Fruit fly (Drosophila melanogaster) whole organism, embryonic: ENCODE data around the gene CG17230.

Experiments
- Adf1 ChIP-seq: fragments of 200-800 bp; sonication (Bioruptor generic); IDR thresholded peaks from 2 replicates; pipeline ENCODE4 v1.3.6; 2022; ENCODE audit warnings: missing biosample characterization, missing genetic modification characterization
- B-H1 ChIP-seq: fragments of 200-800 bp; sonication (Bioruptor generic); IDR thresholded peaks from 3 replicates; pipeline ENCODE4 v1.3.6; 2022; ENCODE audit warnings: missing biosample characterization, missing genetic modification characterization
- B-H2 ChIP-seq: fragments of 200-800 bp; sonication (Bioruptor generic); optimal IDR thresholded peaks from 2 replicates; lab custom pipeline; 2018; ENCODE audit warnings: missing biosample characterization, mild to moderate bottlenecking, missing genetic modification characterization
- Bgb ChIP-seq: fragments of 200-800 bp; sonication (Bioruptor generic); IDR thresholded peaks from 2 replicates; pipeline ENCODE4 v1.3.6; 2022; ENCODE audit warnings: missing biosample characterization, missing genetic modification characterization; ENCODE audit not compliant: partially characterized antibody
- BtbVII ChIP-seq: fragments of 200-800 bp; sonication (Bioruptor generic); optimal IDR thresholded peaks from 3 replicates; lab custom pipeline; 2017; ENCODE audit warnings: missing biosample characterization, mild to moderate bottlenecking, missing genetic modification characterization
- CG10366 ChIP-seq: fragments of 200-800 bp; sonication (Bioruptor generic); IDR thresholded peaks from 2 replicates; pipeline ENCODE4 v1.3.6; 2022; ENCODE audit warnings: missing biosample characterization, missing genetic modification characterization
- CG14860 ChIP-seq: fragments of 200-800 bp; sonication (Bioruptor generic); IDR thresholded peaks from 3 replicates; pipeline ENCODE4 v1.3.6; 2022; ENCODE audit warnings: missing biosample characterization, missing genetic modification characterization; ENCODE audit not compliant: partially characterized antibody
- CG1529 ChIP-seq: fragments of 200-800 bp; sonication (Bioruptor generic); optimal IDR thresholded peaks from 3 replicates; lab custom pipeline; 2018; ENCODE audit warnings: missing biosample characterization, missing genetic modification characterization
- CG16813 ChIP-seq: fragments of 200-800 bp; sonication (Bioruptor generic); IDR thresholded peaks from 3 replicates; pipeline ENCODE4 v1.3.6; 2022; ENCODE audit warnings: missing biosample characterization, missing genetic modification characterization; ENCODE audit not compliant: partially characterized antibody
- CG17361 ChIP-seq: fragments of 200-800 bp; sonication (Bioruptor generic); IDR thresholded peaks from 3 replicates; pipeline ENCODE4 v1.3.6; 2022; ENCODE audit warnings: missing biosample characterization, missing genetic modification characterization
- CG17385 ChIP-seq: fragments of 200-800 bp; sonication (Bioruptor generic); optimal IDR thresholded peaks from 3 replicates; lab custom pipeline; 2018; ENCODE audit warnings: missing biosample characterization, mild to moderate bottlenecking, missing genetic modification characterization
- CG17568 ChIP-seq: fragments of 200-800 bp; sonication (Bioruptor generic); optimal IDR thresholded peaks from 2 replicates; lab custom pipeline; 2018; ENCODE audit warnings: missing biosample characterization, mild to moderate bottlenecking, missing genetic modification characterization, moderate library complexity
- CG18599 ChIP-seq: fragments of 200-800 bp; sonication (Bioruptor generic); optimal IDR thresholded peaks from 3 replicates; lab custom pipeline; 2017; ENCODE audit warnings: missing biosample characterization, missing genetic modification characterization, mild to moderate bottlenecking, moderate library complexity, missing genetic modification reagents
- CG2129 ChIP-seq: fragments of 200-800 bp; sonication (Bioruptor generic); IDR thresholded peaks from 2 replicates; pipeline ENCODE4 v1.3.6; 2022; ENCODE audit warnings: missing biosample characterization, missing genetic modification characterization; ENCODE audit not compliant: partially characterized antibody
- CG30403 ChIP-seq: fragments of 200-800 bp; sonication (Bioruptor generic); optimal IDR thresholded peaks from 3 replicates; lab custom pipeline; 2016; ENCODE audit warnings: missing biosample characterization, missing genetic modification characterization
- CG3847 ChIP-seq: fragments of 200-800 bp; sonication (Bioruptor generic); IDR thresholded peaks from 2 replicates; pipeline ENCODE4 v1.3.6; 2022; ENCODE audit warnings: missing biosample characterization, missing genetic modification characterization
- CG43689 ChIP-seq: fragments of 200-800 bp; sonication (Bioruptor generic); IDR thresholded peaks from 2 replicates; pipeline ENCODE4 v1.3.6; 2022; ENCODE audit warnings: missing biosample characterization, missing genetic modification characterization
- CG6813 ChIP-seq: fragments of 200-800 bp; sonication (Bioruptor generic); optimal IDR thresholded peaks from 2 replicates; lab custom pipeline; 2017; ENCODE audit warnings: missing biosample characterization, missing genetic modification characterization, mild to moderate bottlenecking, moderate library complexity, missing genetic modification reagents
- CG7556 ChIP-seq: fragments of 200-800 bp; sonication (Bioruptor generic); optimal IDR thresholded peaks from 2 replicates; lab custom pipeline; 2017; ENCODE audit warnings: missing biosample characterization, mild to moderate bottlenecking, missing genetic modification characterization
- CG8944 ChIP-seq: fragments of 200-800 bp; sonication (Bioruptor generic); optimal IDR thresholded peaks from 3 replicates; lab custom pipeline; 2016; ENCODE audit warnings: missing biosample characterization, missing genetic modification characterization
- CTCF ChIP-seq: fragments of 200-800 bp; sonication (Bioruptor generic); optimal IDR thresholded peaks from 2 replicates; lab custom pipeline; 2017; ENCODE audit warnings: missing biosample characterization, mild to moderate bottlenecking, missing genetic modification characterization, moderate library complexity
- CkIIα-i1 ChIP-seq: fragments of 200-800 bp; sonication (Bioruptor generic); IDR thresholded peaks from 2 replicates; pipeline ENCODE4 v1.3.6; 2022; ENCODE audit warnings: missing biosample characterization, missing genetic modification characterization
- D19A ChIP-seq: fragments of 200-800 bp; optimal IDR thresholded peaks from 3 replicates; lab custom pipeline; 2019; ENCODE audit warnings: missing biosample characterization, mild to moderate bottlenecking, missing genetic modification characterization, moderate library complexity
- Dek ChIP-seq: fragments of 200-800 bp; sonication (Bioruptor generic); optimal IDR thresholded peaks from 3 replicates; lab custom pipeline; 2019; ENCODE audit warnings: missing biosample characterization, mild to moderate bottlenecking, missing genetic modification characterization, moderate library complexity
- Dfd ChIP-seq, 2 experiments: fragments of >200 bp; optimal IDR thresholded peaks; 2 replicates each; lab custom pipeline; 2017; ENCODE audit warnings: missing biosample characterization in 2 of 2, missing genetic modification characterization in 2 of 2
- Dll ChIP-seq: fragments of 200-800 bp; sonication (Bioruptor generic); IDR thresholded peaks from 4 replicates; pipeline ENCODE4 v1.3.6; 2022; ENCODE audit warnings: missing biosample characterization, missing genetic modification characterization; ENCODE audit not compliant: partially characterized antibody
- Ets65A ChIP-seq: fragments of 200-800 bp; sonication (Bioruptor generic); peaks from one replicate; lab custom pipeline; 2016; ENCODE audit warnings: missing biosample characterization, missing genetic modification characterization
- Hr78 ChIP-seq, 2 experiments: fragments of 200-800 bp in 1 of 2; fragments of >200 bp in 1 of 2; sonication (Bioruptor generic) in 1 of 2; optimal IDR thresholded peaks; 2 replicates each; lab custom pipeline; 2017 to 2019; ENCODE audit warnings: missing biosample characterization in 2 of 2, missing genetic modification characterization in 2 of 2, mild to moderate bottlenecking in 1 of 2, moderate library complexity in 1 of 2
- Kr ChIP-seq: fragments of 200-800 bp; sonication (Bioruptor generic); optimal IDR thresholded peaks from 2 replicates; lab custom pipeline; 2017; ENCODE audit warnings: missing biosample characterization, mild to moderate bottlenecking, missing genetic modification characterization
- MESR4 ChIP-seq: fragments of 200-800 bp; sonication (Bioruptor generic); optimal IDR thresholded peaks from 2 replicates; lab custom pipeline; 2018; ENCODE audit warnings: missing biosample characterization, mild to moderate bottlenecking, missing genetic modification characterization, moderate library complexity
- Mes4 ChIP-seq: fragments of 200-800 bp; sonication (Bioruptor generic); optimal IDR thresholded peaks from 2 replicates; lab custom pipeline; 2016; ENCODE audit warnings: missing biosample characterization, missing genetic modification characterization
- Nf-YA ChIP-seq: fragments of 200-800 bp; sonication (Bioruptor generic); IDR thresholded peaks from 2 replicates; pipeline ENCODE4 v1.3.6; 2022; ENCODE audit warnings: missing biosample characterization, missing genetic modification characterization
- Opbp ChIP-seq: fragments of 200-800 bp; sonication (Bioruptor generic); IDR thresholded peaks from 3 replicates; pipeline ENCODE4 v1.3.6; 2022; ENCODE audit warnings: missing biosample characterization, missing genetic modification characterization; ENCODE audit not compliant: partially characterized antibody
- Ptx1 ChIP-seq: fragments of 200-800 bp; sonication (Bioruptor generic); IDR thresholded peaks from 2 replicates; pipeline ENCODE4 v1.3.6; 2022; ENCODE audit warnings: missing biosample characterization, missing genetic modification characterization
- Scr ChIP-seq: fragments of 200-800 bp; sonication (Bioruptor generic); IDR thresholded peaks from 2 replicates; pipeline ENCODE4 v1.3.6; 2022; ENCODE audit warnings: missing biosample characterization, missing genetic modification characterization; ENCODE audit not compliant: partially characterized antibody
- Sry-δ ChIP-seq: fragments of 200-800 bp; sonication (Bioruptor generic); optimal IDR thresholded peaks from 2 replicates; lab custom pipeline; 2016; ENCODE audit warnings: missing biosample characterization, missing genetic modification characterization
- Ssrp ChIP-seq: fragments of 200-800 bp; sonication (Bioruptor generic); optimal IDR thresholded peaks from 2 replicates; lab custom pipeline; 2018; ENCODE audit warnings: missing biosample characterization, mild to moderate bottlenecking, missing genetic modification characterization, moderate library complexity
- ash1 ChIP-seq: fragments of 200-800 bp; sonication (Bioruptor generic); optimal IDR thresholded peaks from 2 replicates; lab custom pipeline; 2018; ENCODE audit warnings: missing biosample characterization, mild to moderate bottlenecking, missing genetic modification characterization
- ato ChIP-seq: fragments of 200-800 bp; sonication (Bioruptor generic); IDR thresholded peaks from 2 replicates; pipeline ENCODE4 v1.3.6; 2022; ENCODE audit warnings: missing biosample characterization, missing genetic modification characterization; ENCODE audit not compliant: partially characterized antibody
- bbx ChIP-seq: fragments of 200-800 bp; sonication (Bioruptor generic); IDR thresholded peaks from 2 replicates; pipeline ENCODE4 v1.3.6; 2022; ENCODE audit warnings: missing biosample characterization, missing genetic modification characterization; ENCODE audit not compliant: partially characterized antibody
- chm ChIP-seq: fragments of 200-800 bp; sonication (Bioruptor generic); IDR thresholded peaks from 2 replicates; pipeline ENCODE4 v1.3.6; 2022; ENCODE audit warnings: missing biosample characterization, missing genetic modification characterization
- danr ChIP-seq: fragments of 200-800 bp; sonication (Bioruptor generic); IDR thresholded peaks from 2 replicates; pipeline ENCODE4 v1.3.6; 2022; ENCODE audit warnings: missing biosample characterization, missing genetic modification characterization
- disco-r ChIP-seq: fragments of 200-800 bp; sonication (Bioruptor generic); optimal IDR thresholded peaks from 2 replicates; lab custom pipeline; 2016; ENCODE audit warnings: missing biosample characterization, missing genetic modification characterization
- en ChIP-seq: fragments of 200-800 bp; sonication (Bioruptor generic); optimal IDR thresholded peaks from 2 replicates; lab custom pipeline; 2016; ENCODE audit warnings: missing biosample characterization, missing genetic modification characterization
- fru ChIP-seq: fragments of >200 bp; optimal IDR thresholded peaks from 2 replicates; lab custom pipeline; 2017
- ftz-f1 ChIP-seq: fragments of 200-800 bp; sonication (Bioruptor generic); optimal IDR thresholded peaks from 2 replicates; lab custom pipeline; 2016; ENCODE audit warnings: missing biosample characterization, missing genetic modification characterization
- lilli ChIP-seq: fragments of 200-800 bp; sonication (Bioruptor generic); optimal IDR thresholded peaks from 3 replicates; lab custom pipeline; 2016; ENCODE audit warnings: missing biosample characterization, missing genetic modification characterization
- lmd ChIP-seq: fragments of 200-800 bp; sonication (Bioruptor generic); IDR thresholded peaks from 2 replicates; pipeline ENCODE4 v1.3.6; 2022; ENCODE audit warnings: missing biosample characterization, missing genetic modification characterization
- nerfin-1 ChIP-seq: fragments of 200-800 bp; sonication (Bioruptor generic); optimal IDR thresholded peaks from 3 replicates; lab custom pipeline; 2019; ENCODE audit warnings: missing biosample characterization, mild to moderate bottlenecking, missing genetic modification characterization, moderate library complexity
- tgo ChIP-seq: fragments of 200-800 bp; sonication (Bioruptor generic); IDR thresholded peaks from 3 replicates; pipeline ENCODE4 v1.3.6; 2022; ENCODE audit warnings: missing biosample characterization, missing genetic modification characterization
- toy ChIP-seq: fragments of 200-800 bp; sonication (Bioruptor generic); IDR thresholded peaks from 2 replicates; pipeline ENCODE4 v1.3.6; 2022; ENCODE audit warnings: missing biosample characterization, missing genetic modification characterization

Gene CG17230

DNA sequence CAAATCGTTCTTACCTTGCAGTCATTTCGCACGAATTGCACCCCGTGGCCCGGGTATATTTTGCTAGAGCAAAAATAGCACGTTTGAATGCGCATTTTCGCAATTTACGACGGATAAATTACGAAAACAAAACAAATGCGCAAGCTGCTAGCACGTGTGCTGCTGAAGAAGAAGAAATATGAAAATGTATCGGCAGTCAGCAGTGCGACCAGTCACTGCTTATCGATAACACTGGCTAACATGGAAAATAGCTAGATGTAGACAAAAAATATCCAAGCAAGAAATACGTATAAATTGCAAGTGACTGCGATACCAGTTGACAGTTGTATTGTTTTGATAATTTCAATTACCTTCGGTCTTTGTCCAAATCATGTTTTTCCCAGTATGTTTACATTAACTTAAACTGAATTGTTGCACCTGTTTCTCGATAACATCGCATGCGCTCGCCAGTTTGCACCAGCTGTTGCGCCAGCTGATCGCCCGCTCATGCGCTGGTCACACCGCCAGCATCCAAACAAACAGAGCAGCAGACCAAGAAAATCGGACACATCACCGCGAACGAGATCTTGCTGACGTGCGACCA, 6.1 kb upstream of the CG17230 start, which contains the start of the genes RpL24-like and CG5276 (continued):
- TF ChIP-seq lmd (GFP tag; lab: Robert Waterston, UW) = no peak
- no peak for TF ChIP-seq CTCF (GFP tag; lab: Kevin White, UChicago)
- TF ChIP-seq Ssrp (tag; lab: Kevin White, UChicago) = no peak
- 0 out of 3 replicates have a peak, but pooled peaks have one; percentile 16 for TF ChIP-seq Opbp (GFP tag; lab: Robert Waterston, UW)
- TF ChIP-seq lilli (GFP tag; lab: Kevin White, UChicago) = no peak
- no peak for TF ChIP-seq Ets65A
- no peak for TF ChIP-seq Dek (tag; lab: Kevin White, UChicago)
- TF ChIP-seq CG43689 (GFP tag; lab: Robert Waterston, UW) = no peak
- no peak for TF ChIP-seq en
- no peak for TF ChIP-seq CG6813 (GFP tag; lab: Kevin White, UChicago)
- no peak for TF ChIP-seq CG17361 (GFP tag; lab: Robert Waterston, UW)
- TF ChIP-seq toy (GFP tag; lab: Robert Waterston, UW) = no peak
- TF ChIP-seq Mes4 (GFP tag; lab: Kevin White, UChicago) = no peak
- no peak for TF ChIP-seq CG17568 (GFP tag; lab: Kevin White, UChicago)
- TF ChIP-seq Bgb (GFP tag; lab: Robert Waterston, UW) = no peak; the same call in 1 of the 2 replicates
- TF ChIP-seq Nf-YA (GFP tag; lab: Robert Waterston, UW) = no peak
- TF ChIP-seq ftz-f1 = peak; percentile 5
- TF ChIP-seq danr = no peak
- no peak for TF ChIP-seq chm (GFP tag; lab: Robert Waterston, UW)
- TF ChIP-seq Hr78 (GFP tag; optimal IDR thresholded peaks at IDR 0.05; lab: Kevin White, UChicago) = no peak
- TF ChIP-seq bbx (GFP tag; lab: Robert Waterston, UW) = peak; percentile 34; the same call in 1 of the 2 replicates
- TF ChIP-seq BtbVII (GFP tag; lab: Kevin White, UChicago) = no peak
- peak; percentile 63 for TF ChIP-seq Scr
- TF ChIP-seq CG2129 (GFP tag; lab: Robert Waterston, UW) = 0 out of 2 replicates have a peak, but pooled peaks have one; percentile 16
- no peak for TF ChIP-seq Ptx1 (GFP tag; lab: Robert Waterston, UW)
- no peak for TF ChIP-seq CG3847 (GFP tag; lab: Robert Waterston, UW)
- TF ChIP-seq CG10366 (GFP tag; lab: Robert Waterston, UW) = no peak
- peak; percentile 52; the same call in 1 of the 3 replicates for TF ChIP-seq CG14860 (GFP tag; lab: Robert Waterston, UW)
- TF ChIP-seq Dll (GFP tag; lab: Robert Waterston, UW) = peak; percentile 77
- TF ChIP-seq disco-r = no peak
- TF ChIP-seq Kr = no peak
- TF ChIP-seq ash1 (GFP tag; lab: Kevin White, UChicago) = no peak
- no peak for TF ChIP-seq Adf1 (GFP tag; lab: Robert Waterston, UW)
- no peak for TF ChIP-seq ato (GFP tag; lab: Robert Waterston, UW)
- peak; percentile 19 for TF ChIP-seq nerfin-1
- TF ChIP-seq Dfd (GFP tag; optimal IDR thresholded peaks at IDR 0.05; lab: Kevin White, UChicago) = no peak
- TF ChIP-seq B-H2 (GFP tag; lab: Kevin White, UChicago) = no peak
- no peak for TF ChIP-seq CG18599 (GFP tag; lab: Kevin White, UChicago)
- TF ChIP-seq CG16813 (GFP tag; lab: Robert Waterston, UW) = peak; percentile 65
- no peak for TF ChIP-seq CG1529 (GFP tag; lab: Kevin White, UChicago)
- no peak for TF ChIP-seq CG30403 (GFP tag; lab: Kevin White, UChicago)
- TF ChIP-seq CG8944 (GFP tag; lab: Kevin White, UChicago) = no peak
- peak; percentile 97 for TF ChIP-seq CG17385 (GFP tag; lab: Kevin White, UChicago)
- no peak for TF ChIP-seq CkIIα-i1 (GFP tag; lab: Robert Waterston, UW)
- no peak for TF ChIP-seq D19A (tag; lab: Kevin White, UChicago)
- no peak for TF ChIP-seq fru (lab: Kevin White, UChicago)
- TF ChIP-seq CG7556 (GFP tag; lab: Kevin White, UChicago) = no peak
- TF ChIP-seq B-H1 (GFP tag; lab: Robert Waterston, UW) = no peak
- no peak for TF ChIP-seq tgo
- TF ChIP-seq Sry-δ (GFP tag; lab: Kevin White, UChicago) = peak; percentile 80
- peak; percentile 86 for TF ChIP-seq MESR4 (GFP tag; lab: Kevin White, UChicago)
